Fruit fly (Drosophila melanogaster) S2 (cell line): Measurements from ENCODE around the gene CG33784.

Experiments used
- CG8478 ChIP-seq: fragments of >200 bp; optimal IDR thresholded peaks from 2 replicates; lab custom pipeline; 2018
- CTCF ChIP-seq, 2 experiments: fragments of >200 bp; optimal IDR thresholded peaks; 2 replicates each; lab custom pipeline; 2018

- TF ChIP-seq CTCF (optimal IDR thresholded peaks at IDR 0.05; lab: Kevin White, UChicago) (no peak), CG8478 (no peak)
Observed at dm6 chr3R:10108289-10108928, 40.7 kb downstream of the CG33784 start.
